Fruit fly (Drosophila melanogaster) S2 (cell line): ENCODE data around the gene CG42445.

ENCODE experiments used
- CG8478 ChIP-seq: fragments of >200 bp; optimal IDR thresholded peaks from 2 replicates; lab custom pipeline; 2018
- CTCF ChIP-seq, 2 experiments: fragments of >200 bp; optimal IDR thresholded peaks; 2 replicates each; lab custom pipeline; 2018

DNA sequence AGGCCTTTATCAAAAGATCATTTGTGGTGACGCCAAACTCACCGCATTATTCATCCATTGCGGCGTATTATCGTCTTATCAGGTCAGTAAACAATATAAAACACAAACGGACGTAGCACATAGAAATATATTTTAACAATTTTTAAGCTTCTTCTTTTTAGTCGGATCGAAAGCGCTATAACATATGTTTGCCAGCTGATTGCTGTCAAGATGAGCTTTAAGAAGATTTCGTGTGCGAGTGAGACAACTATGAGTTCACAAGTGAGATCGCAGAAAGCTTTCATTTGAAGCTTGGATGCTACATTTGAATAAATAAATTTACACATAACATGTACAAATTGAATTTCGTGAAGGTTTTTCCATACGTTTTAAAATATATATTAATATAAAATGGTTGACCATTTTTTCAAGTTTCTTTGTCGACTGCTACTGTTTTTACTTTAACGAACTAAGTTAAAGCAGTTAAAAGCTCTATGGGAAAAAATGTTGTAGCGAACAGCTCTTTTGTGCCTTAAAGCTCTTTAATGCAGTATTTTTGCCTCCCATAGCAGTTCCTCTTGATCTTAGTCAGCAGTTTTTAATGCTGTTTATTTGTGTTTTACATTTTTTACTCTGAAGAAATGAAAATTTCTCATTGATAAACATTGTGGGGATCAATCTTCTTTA lies at the start of gene CG42445:
- no peak for TF ChIP-seq CG8478 (lab: Kevin White, UChicago)
- no peak for TF ChIP-seq CTCF (optimal IDR thresholded peaks at IDR 0.05; lab: Kevin White, UChicago)
